Fruit fly (Drosophila melanogaster) ovary, adult (tissue): ENCODE measurements around the gene RNaseX25.

ENCODE experiments used
- CG17801 ChIP-seq: fragments of 200-800 bp; optimal IDR thresholded peaks from 2 replicates; lab custom pipeline; 2019; ENCODE audit warnings: missing biosample characterization, mild to moderate bottlenecking, missing genetic modification characterization, moderate library complexity; ENCODE audit not compliant: partially characterized antibody

The RNaseX25 gene

dm6 chr3L:7970442-7970841, at the start of gene RNaseX25:
TSS of gene RNaseX25 (plus strand) at chr3L:7970588.
- peak; percentile 65 for TF ChIP-seq CG17801 (GFP tag; lab: Kevin White, UChicago)

dm6 chr3L:7934200-7934599, 36.2 kb upstream of the RNaseX25 start:
- TF ChIP-seq CG17801 (GFP tag; lab: Kevin White, UChicago) = no peak

dm6 chr3L:7934857-7935256, 35.5 kb upstream of the RNaseX25 start:
- TF ChIP-seq CG17801 (GFP tag; lab: Kevin White, UChicago) = no peak

dm6 chr3L:7935409-7935932, 34.9 kb upstream of the RNaseX25 start:
- TF ChIP-seq CG17801 (GFP tag; lab: Kevin White, UChicago) = no peak

dm6 chr3L:7935933-7936494, 34.4 kb upstream of the RNaseX25 start, which contains the start of the genes syd and Srp9:
TSS of gene syd (minus strand) at chr3L:7936120.
TSS of gene Srp9 (plus strand) at chr3L:7936373.
- TF ChIP-seq CG17801 (GFP tag; lab: Kevin White, UChicago) = peak; percentile 16

- TF ChIP-seq CG17801 (GFP tag; lab: Kevin White, UChicago) = no peak
Measured at dm6 chr3L:7938638-7939037, 31.8 kb upstream of the RNaseX25 start.

dm6 chr3L:7940558-7941238, 29.7 kb upstream of the RNaseX25 start:
- no peak for TF ChIP-seq CG17801 (GFP tag; lab: Kevin White, UChicago)

- TF ChIP-seq CG17801 (GFP tag; lab: Kevin White, UChicago) = no peak
Measured at dm6 chr3L:7941514-7941913, 28.9 kb upstream of the RNaseX25 start.

- no peak for TF ChIP-seq CG17801 (GFP tag; lab: Kevin White, UChicago)
Measured at dm6 chr3L:7942403-7942952, 27.9 kb upstream of the RNaseX25 start.

dm6 chr3L:7943046-7943445, 27.3 kb upstream of the RNaseX25 start:
- no peak for TF ChIP-seq CG17801 (GFP tag; lab: Kevin White, UChicago)

dm6 chr3L:7943950-7944349, 26.4 kb upstream of the RNaseX25 start:
- TF ChIP-seq CG17801 (GFP tag; lab: Kevin White, UChicago) = no peak

dm6 chr3L:7946222-7946621, 24.2 kb upstream of the RNaseX25 start, which contains the start of gene CG43880:
TSS of gene CG43880 (minus strand) at chr3L:7946322.
- TF ChIP-seq CG17801 (GFP tag; lab: Kevin White, UChicago) = no peak

- no peak for TF ChIP-seq CG17801 (GFP tag; lab: Kevin White, UChicago)
Measured at dm6 chr3L:7947880-7948286, 22.5 kb upstream of the RNaseX25 start, which contains the start of gene exex. TSS of gene exex (plus strand) at chr3L:7948186.

- no peak for TF ChIP-seq CG17801 (GFP tag; lab: Kevin White, UChicago)
Measured at dm6 chr3L:7949778-7950177, 20.6 kb upstream of the RNaseX25 start.

- TF ChIP-seq CG17801 (GFP tag; lab: Kevin White, UChicago) = no peak
Measured at dm6 chr3L:7951841-7952240, 18.5 kb upstream of the RNaseX25 start.
